Comparison of ENCODE assay signal across 4 worm cellular contexts in the genomic region with DNA sequence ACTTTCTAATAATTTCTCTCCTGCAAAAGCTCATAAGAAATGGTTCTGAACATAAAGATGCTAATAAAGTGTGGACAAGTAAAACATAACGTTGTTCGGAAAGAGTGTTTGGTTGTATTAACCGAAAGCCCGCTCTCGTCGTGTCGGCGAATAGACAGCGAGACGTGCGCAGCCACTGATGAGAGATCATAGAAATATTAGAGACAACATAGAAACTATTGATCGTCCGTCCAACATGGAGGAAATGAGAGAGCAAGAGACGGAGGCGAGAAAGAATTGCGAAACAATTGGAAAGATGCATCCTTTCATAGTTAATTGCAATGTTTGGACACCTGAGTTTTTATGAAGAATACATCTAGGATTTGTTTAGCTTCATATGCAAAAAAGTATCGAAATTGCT.
TF ChIP-seq lines count a peak whose summit lies in the region.

No protein-coding gene starts in this region.

TF ChIP-seq in whole organism, L2 larva, 48 proteins besides CTCF, POLR2A, EP300 and RAD21:
- TF ChIP-seq F13H6.1 (tag; optimal IDR thresholded peaks at IDR 0.05; lab: Kevin White, UChicago) (peak; percentile 57), snpc-4 (tag; optimal IDR thresholded peaks at IDR 0.05; lab: Kevin White, UChicago) (peak; percentile 44), nhr-129 (tag; optimal IDR thresholded peaks at IDR 0.05; lab: Kevin White, UChicago) (peak; percentile 86), elt-3 (tag; optimal IDR thresholded peaks at IDR 0.05; lab: Kevin White, UChicago) (no peak), sma-3 (GFP tag; optimal IDR thresholded peaks at IDR 0.05; lab: Kevin White, UChicago) (no peak), nhr-11 (tag; optimal IDR thresholded peaks at IDR 0.05; lab: Kevin White, UChicago) (no peak), unc-55 (GFP tag; optimal IDR thresholded peaks at IDR 0.05; lab: Kevin White, UChicago) (peak; percentile 80), zag-1 (tag; optimal IDR thresholded peaks at IDR 0.05; lab: Kevin White, UChicago) (peak; percentile 58), lsy-2 (tag; optimal IDR thresholded peaks at IDR 0.05; lab: Kevin White, UChicago) (peak; percentile 61 to 84), ama-1 (optimal IDR thresholded peaks at IDR 0.05; lab: Kevin White, UChicago) (peak; percentile 34), sem-4 (tag; optimal IDR thresholded peaks at IDR 0.05; lab: Kevin White, UChicago) (peak; percentile 26), nhr-6 (tag; optimal IDR thresholded peaks at IDR 0.05; lab: Kevin White, UChicago) (no peak), C34F6.9 (tag; optimal IDR thresholded peaks at IDR 0.05; lab: Kevin White, UChicago) (peak; percentile 87), mab-5 (tag; optimal IDR thresholded peaks at IDR 0.05; lab: Kevin White, UChicago) (peak; percentile 32), fos-1 (tag; optimal IDR thresholded peaks at IDR 0.05; lab: Kevin White, UChicago) (peak; percentile 61), nhr-12 (tag; optimal IDR thresholded peaks at IDR 0.05; lab: Kevin White, UChicago) (no peak), nhr-25 (tag; optimal IDR thresholded peaks at IDR 0.05; lab: Kevin White, UChicago) (peak; percentile 10), crh-2 (tag; optimal IDR thresholded peaks at IDR 0.05; lab: Kevin White, UChicago) (peak; percentile 79), peb-1 (tag; optimal IDR thresholded peaks at IDR 0.05; lab: Kevin White, UChicago) (no peak), sma-9 (GFP tag; optimal IDR thresholded peaks at IDR 0.05; lab: Kevin White, UChicago) (peak; percentile 65), sma-9 (tag; optimal IDR thresholded peaks at IDR 0.05; lab: Kevin White, UChicago) (no peak), unc-39 (tag; optimal IDR thresholded peaks at IDR 0.05; lab: Kevin White, UChicago) (no peak)

TF ChIP-seq in whole organism, L4 larva, 104 proteins besides CTCF, POLR2A, EP300 and RAD21 (continues in another document):
- TF ChIP-seq unc-62 (GFP tag; optimal IDR thresholded peaks at IDR 0.05 in 1 of 2; lab: Kevin White, UChicago) (no peak), unc-62 (tag; optimal IDR thresholded peaks at IDR 0.05; lab: Kevin White, UChicago) (no peak), nhr-6 (tag; optimal IDR thresholded peaks at IDR 0.05; lab: Kevin White, UChicago) (peak; percentile 24), nhr-42 (GFP tag; IDR thresholded peaks at IDR 0.05; lab: Robert Waterston, UW) (no peak), daf-16 (GFP tag; optimal IDR thresholded peaks at IDR 0.05; lab: Kevin White, UChicago) (no peak), daf-16 (tag; optimal IDR thresholded peaks at IDR 0.05; lab: Kevin White, UChicago) (peak; percentile 62), R02D3.7 (tag; optimal IDR thresholded peaks at IDR 0.05; lab: Kevin White, UChicago) (no peak), T26A8.4 (GFP tag; IDR thresholded peaks at IDR 0.05; lab: Robert Waterston, UW) (no peak), lsy-2 (tag; optimal IDR thresholded peaks at IDR 0.05; lab: Kevin White, UChicago) (peak; percentile 41 to 81), aha-1 (tag; lab: Kevin White, UChicago) (peak; percentile 76), hif-1 (tag; optimal IDR thresholded peaks at IDR 0.05; lab: Kevin White, UChicago) (peak in 1 of 2 experiments; percentile 13), ceh-28 (tag; optimal IDR thresholded peaks at IDR 0.05; lab: Kevin White, UChicago) (peak; percentile 58), mes-2 (tag; optimal IDR thresholded peaks at IDR 0.05; lab: Kevin White, UChicago; ENCODE audit: poor library complexity, severe bottlenecking) (peak; percentile 71), nhr-237 (tag; optimal IDR thresholded peaks at IDR 0.05; lab: Kevin White, UChicago) (no peak), nhr-41 (GFP tag; IDR thresholded peaks at IDR 0.05; lab: Robert Waterston, UW) (no peak), nhr-28 (tag; optimal IDR thresholded peaks at IDR 0.05; lab: Kevin White, UChicago) (peak; percentile 49), dve-1 (tag; optimal IDR thresholded peaks at IDR 0.05; lab: Kevin White, UChicago; ENCODE audit: insufficient read depth) (peak; percentile 71), daf-12 (tag; optimal IDR thresholded peaks at IDR 0.05; lab: Kevin White, UChicago) (no peak), aly-2 (tag; optimal IDR thresholded peaks at IDR 0.05; lab: Kevin White, UChicago) (no peak), hlh-30 (tag; optimal IDR thresholded peaks at IDR 0.05; lab: Kevin White, UChicago; ENCODE audit: insufficient read depth) (peak; percentile 41), F37D6.2 (tag; optimal IDR thresholded peaks at IDR 0.05; lab: Kevin White, UChicago) (no peak), mxl-3 (GFP tag; optimal IDR thresholded peaks at IDR 0.05; lab: Kevin White, UChicago) (peak; percentile 46), nhr-11 (tag; optimal IDR thresholded peaks at IDR 0.05; lab: Kevin White, UChicago) (peak; percentile 3)

TF ChIP-seq in whole organism, late embryonic, 69 proteins besides CTCF, POLR2A, EP300 and RAD21 (continues in another document):
- TF ChIP-seq pqm-1 (tag; optimal IDR thresholded peaks at IDR 0.05; lab: Kevin White, UChicago) (no peak), mec-3 (tag; optimal IDR thresholded peaks at IDR 0.05; lab: Kevin White, UChicago; ENCODE audit: borderline replicate concordance) (no peak), fax-1 (tag; optimal IDR thresholded peaks at IDR 0.05; lab: Kevin White, UChicago) (no peak), npax-4 (tag; optimal IDR thresholded peaks at IDR 0.05; lab: Kevin White, UChicago) (no peak), zip-5 (tag; optimal IDR thresholded peaks at IDR 0.05; lab: Kevin White, UChicago) (no peak), hlh-15 (tag; optimal IDR thresholded peaks at IDR 0.05; lab: Kevin White, UChicago) (no peak), sox-2 (GFP tag; IDR thresholded peaks at IDR 0.05; lab: Robert Waterston, UW) (peak; percentile 40; the same call in 1 of the 2 replicates), hlh-8 (tag; optimal IDR thresholded peaks at IDR 0.05; lab: Kevin White, UChicago) (no peak), ref-2 (tag; optimal IDR thresholded peaks at IDR 0.05; lab: Kevin White, UChicago) (peak; percentile 6), nfya-1 (tag; optimal IDR thresholded peaks at IDR 0.05; lab: Kevin White, UChicago) (peak; percentile 87), ttx-3 (tag; optimal IDR thresholded peaks at IDR 0.05; lab: Kevin White, UChicago) (no peak), nhr-11 (tag; optimal IDR thresholded peaks at IDR 0.05; lab: Kevin White, UChicago) (no peak), unc-42 (tag; optimal IDR thresholded peaks at IDR 0.05; lab: Kevin White, UChicago) (peak; percentile 30), ceh-6 (GFP tag; optimal IDR thresholded peaks at IDR 0.05; lab: Kevin White, UChicago) (no peak), syd-9 (tag; optimal IDR thresholded peaks at IDR 0.05; lab: Kevin White, UChicago) (no peak), ceh-30 (tag; optimal IDR thresholded peaks at IDR 0.05; lab: Kevin White, UChicago) (no peak), lin-11 (tag; optimal IDR thresholded peaks at IDR 0.05; lab: Kevin White, UChicago) (no peak), unc-55 (GFP tag; optimal IDR thresholded peaks at IDR 0.05; lab: Kevin White, UChicago) (peak; percentile 38), pha-4 (tag; optimal IDR thresholded peaks at IDR 0.05; lab: Kevin White, UChicago) (no peak), madf-2 (tag; optimal IDR thresholded peaks at IDR 0.05; lab: Kevin White, UChicago) (no peak), ceh-19 (GFP tag; optimal IDR thresholded peaks at IDR 0.05; lab: Kevin White, UChicago) (no peak), tbx-7 (tag; optimal IDR thresholded peaks at IDR 0.05; lab: Kevin White, UChicago) (no peak), ahr-1 (tag; optimal IDR thresholded peaks at IDR 0.05; lab: Kevin White, UChicago) (no peak), K09A11.1 (tag; optimal IDR thresholded peaks at IDR 0.05; lab: Kevin White, UChicago; ENCODE audit: insufficient read depth) (peak; percentile 69), ceh-31 (tag; optimal IDR thresholded peaks at IDR 0.05; lab: Kevin White, UChicago) (peak; percentile 74)

TF ChIP-seq in whole organism, mixed stage, embryonic, 35 proteins besides CTCF, POLR2A, EP300 and RAD21:
- peak; percentile 81 for TF ChIP-seq ham-2 (GFP tag; optimal IDR thresholded peaks at IDR 0.05; lab: Kevin White, UChicago)
- TF ChIP-seq ces-1 (GFP tag; optimal IDR thresholded peaks at IDR 0.05; lab: Kevin White, UChicago): peak; percentile 63
- peak; percentile 56 for TF ChIP-seq unc-120 (tag; optimal IDR thresholded peaks at IDR 0.05; lab: Kevin White, UChicago; ENCODE audit: poor library complexity, severe bottlenecking)
- no peak for TF ChIP-seq ceh-39 (tag; optimal IDR thresholded peaks at IDR 0.05; lab: Kevin White, UChicago)
- peak; percentile 55 for TF ChIP-seq lsy-2 (tag; optimal IDR thresholded peaks at IDR 0.05; lab: Kevin White, UChicago)
- TF ChIP-seq nhr-237 (tag; optimal IDR thresholded peaks at IDR 0.05; lab: Kevin White, UChicago): peak; percentile 2
- TF ChIP-seq mls-2 (tag; optimal IDR thresholded peaks at IDR 0.05; lab: Kevin White, UChicago): peak; percentile 69
- TF ChIP-seq elt-3 (tag; optimal IDR thresholded peaks at IDR 0.05; lab: Kevin White, UChicago): peak; percentile 54
- no peak for TF ChIP-seq zip-8 (tag; optimal IDR thresholded peaks at IDR 0.05; lab: Kevin White, UChicago)
- TF ChIP-seq mep-1 (tag; optimal IDR thresholded peaks at IDR 0.05; lab: Kevin White, UChicago): peak; percentile 48
- TF ChIP-seq mab-5 (tag; optimal IDR thresholded peaks at IDR 0.05; lab: Kevin White, UChicago): no peak
- no peak for TF ChIP-seq nhr-2 (tag; optimal IDR thresholded peaks at IDR 0.05; lab: Kevin White, UChicago)
- peak; percentile 32 for TF ChIP-seq unc-62 (GFP tag; optimal IDR thresholded peaks at IDR 0.05; lab: Kevin White, UChicago)
- TF ChIP-seq drap-1 (GFP tag; optimal IDR thresholded peaks at IDR 0.05; lab: Kevin White, UChicago): no peak
- TF ChIP-seq ceh-83 (GFP tag; optimal IDR thresholded peaks at IDR 0.05; lab: Kevin White, UChicago): no peak
- TF ChIP-seq pha-4 (tag; optimal IDR thresholded peaks at IDR 0.05; lab: Kevin White, UChicago): peak; percentile 70
- no peak for TF ChIP-seq nhr-28 (tag; optimal IDR thresholded peaks at IDR 0.05; lab: Kevin White, UChicago)
TF ChIP-seq in whole organism, mixed stage, embryonic: peak in this region for 10.
